Fruit fly (Drosophila melanogaster) whole organism, adult: ENCODE data around the gene kz.

ENCODE experiments used
- CG11617 ChIP-seq: fragments of 200-800 bp; sonication (Bioruptor generic); optimal IDR thresholded peaks from 2 replicates; lab custom pipeline; 2017; ENCODE audit warnings: mild to moderate bottlenecking, missing biosample characterization, missing genetic modification reagents, missing genetic modification characterization
- CG1620 ChIP-seq: fragments of 200-800 bp; sonication (Bioruptor generic); optimal IDR thresholded peaks from 2 replicates; lab custom pipeline; 2016; ENCODE audit warnings: missing biosample characterization, missing genetic modification characterization
- CG33017 ChIP-seq: fragments of 200-800 bp; sonication (Bioruptor generic); optimal IDR thresholded peaks from 2 replicates; lab custom pipeline; 2018; ENCODE audit warnings: missing biosample characterization, mild to moderate bottlenecking, missing genetic modification characterization, moderate library complexity
- CG7045 ChIP-seq: fragments of 200-800 bp; sonication (Bioruptor generic); optimal IDR thresholded peaks from 2 replicates; lab custom pipeline; 2017; ENCODE audit warnings: missing biosample characterization, mild to moderate bottlenecking, missing genetic modification characterization
- Crg-1 ChIP-seq: fragments of 200-800 bp; sonication (Bioruptor generic); optimal IDR thresholded peaks from 2 replicates; lab custom pipeline; 2016; ENCODE audit warnings: missing biosample characterization, missing genetic modification characterization
- Mnt ChIP-seq: fragments of 200-800 bp; sonication (Bioruptor generic); optimal IDR thresholded peaks from 2 replicates; lab custom pipeline; 2016; ENCODE audit warnings: missing biosample characterization, mild to moderate bottlenecking, missing genetic modification characterization
- bab1 ChIP-seq: fragments of 200-800 bp; sonication (Bioruptor generic); optimal IDR thresholded peaks from 3 replicates; lab custom pipeline; 2019; ENCODE audit warnings: missing biosample characterization, mild to moderate bottlenecking, missing genetic modification characterization, moderate library complexity
- cic ChIP-seq: fragments of 200-800 bp; sonication (Bioruptor generic); optimal IDR thresholded peaks from 2 replicates; lab custom pipeline; 2017; ENCODE audit warnings: missing biosample characterization, mild to moderate bottlenecking, missing genetic modification characterization, moderate library complexity
- cnc ChIP-seq, 2 experiments: fragments of >200 bp; optimal IDR thresholded peaks; 2 replicates each; lab custom pipeline; 2017
- kay ChIP-seq: fragments of 200-800 bp; sonication (Bioruptor generic); peaks from one replicate; lab custom pipeline; 2016; ENCODE audit warnings: missing biosample characterization, missing genetic modification characterization, borderline replicate concordance
- ovo ChIP-seq: fragments of 200-800 bp; sonication (Bioruptor generic); optimal IDR thresholded peaks from 2 replicates; lab custom pipeline; 2016; ENCODE audit warnings: missing biosample characterization, missing genetic modification characterization
- tj ChIP-seq: fragments of 200-800 bp; sonication (Bioruptor generic); optimal IDR thresholded peaks from 3 replicates; lab custom pipeline; 2017; ENCODE audit warnings: missing biosample characterization, mild to moderate bottlenecking, missing genetic modification characterization, moderate library complexity
- toe ChIP-seq: fragments of 200-800 bp; sonication (Bioruptor generic); optimal IDR thresholded peaks from 2 replicates; lab custom pipeline; 2016; ENCODE audit warnings: missing biosample characterization, missing genetic modification characterization

DNA sequence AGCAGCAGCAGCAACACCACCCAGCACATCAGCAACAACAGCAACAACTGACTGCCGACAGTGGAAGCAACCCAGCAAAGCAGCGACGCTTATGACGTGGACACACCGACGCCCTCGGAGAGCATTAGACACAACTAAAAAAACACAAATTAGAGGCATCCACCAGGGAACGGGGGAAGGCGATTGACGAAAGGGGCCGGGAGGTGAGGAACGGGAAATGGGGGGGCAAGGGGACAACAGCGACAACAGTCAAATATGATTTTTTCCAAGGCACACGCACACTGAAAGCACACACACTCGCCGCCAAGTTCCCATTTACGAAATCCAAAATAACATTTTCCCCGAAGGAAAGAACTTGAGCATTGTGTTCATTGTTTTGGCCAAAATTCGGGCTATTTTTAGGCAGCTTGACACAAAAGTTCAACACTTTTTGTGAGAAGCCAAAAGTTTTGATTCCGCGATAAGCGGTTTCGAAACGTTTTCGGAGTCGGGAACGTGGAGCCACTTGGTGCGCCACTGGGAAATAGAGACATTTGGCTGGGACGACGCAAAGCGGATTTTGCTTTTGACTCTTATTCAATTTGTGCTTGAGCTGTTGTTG lies 33.1 kb downstream of the kz start:
- no peak for TF ChIP-seq cnc (optimal IDR thresholded peaks at IDR 0.05; lab: Kevin White, UChicago)
- TF ChIP-seq toe (GFP tag; lab: Kevin White, UChicago) = no peak
- no peak for TF ChIP-seq cic (GFP tag; lab: Kevin White, UChicago)
- TF ChIP-seq Mnt = no peak
- no peak for TF ChIP-seq kay (GFP tag; lab: Kevin White, UChicago)
- TF ChIP-seq Crg-1 = no peak
- no peak for TF ChIP-seq tj (GFP tag; lab: Kevin White, UChicago)
- no peak for TF ChIP-seq CG1620 (GFP tag; lab: Kevin White, UChicago)
- TF ChIP-seq CG11617 (GFP tag; lab: Kevin White, UChicago) = no peak
- no peak for TF ChIP-seq ovo (GFP tag; lab: Kevin White, UChicago)
- TF ChIP-seq bab1 (GFP tag; lab: Kevin White, UChicago) = no peak
- no peak for TF ChIP-seq CG33017 (tag; lab: Kevin White, UChicago)
- no peak for TF ChIP-seq CG7045 (GFP tag; lab: Kevin White, UChicago)
